Fruit fly (Drosophila melanogaster) whole organism, pupa: ENCODE data around the gene CG14837.

Experiments used
- CG10348 ChIP-seq: fragments of 200-800 bp; sonication (Bioruptor generic); IDR thresholded peaks from 2 replicates; pipeline ENCODE4 v1.3.6; 2022; ENCODE audit warnings: missing biosample characterization, missing genetic modification characterization
- CG12605 ChIP-seq: fragments of 200-800 bp; sonication (Bioruptor generic); IDR thresholded peaks from 2 replicates; pipeline ENCODE4 v1.3.6; 2022; ENCODE audit warnings: missing biosample characterization, missing genetic modification characterization
- CG13204 ChIP-seq: fragments of 200-800 bp; sonication (Bioruptor generic); optimal IDR thresholded peaks from 2 replicates; lab custom pipeline; 2018; ENCODE audit warnings: missing biosample characterization, mild to moderate bottlenecking, missing genetic modification characterization, moderate library complexity
- CG14655 ChIP-seq: fragments of 200-800 bp; sonication (Bioruptor generic); optimal IDR thresholded peaks from 3 replicates; lab custom pipeline; 2017; ENCODE audit warnings: mild to moderate bottlenecking, missing biosample characterization, missing genetic modification reagents, missing genetic modification characterization
- CG15710 ChIP-seq: fragments of 200-800 bp; sonication (Bioruptor generic); optimal IDR thresholded peaks from 2 replicates; lab custom pipeline; 2018; ENCODE audit warnings: missing biosample characterization, mild to moderate bottlenecking, missing genetic modification characterization, moderate library complexity
- CG17806 ChIP-seq: fragments of 200-800 bp; sonication (Bioruptor generic); optimal IDR thresholded peaks from 2 replicates; lab custom pipeline; 2018; ENCODE audit warnings: missing biosample characterization, mild to moderate bottlenecking, missing genetic modification characterization, moderate library complexity
- CG32121 ChIP-seq: fragments of 200-800 bp; sonication (Bioruptor generic); IDR thresholded peaks from 2 replicates; pipeline ENCODE4 v1.3.6; 2022; ENCODE audit warnings: missing biosample characterization, missing genetic modification characterization
- CG34367 ChIP-seq: fragments of 200-800 bp; sonication (Bioruptor generic); optimal IDR thresholded peaks from 2 replicates; lab custom pipeline; 2018; ENCODE audit warnings: missing biosample characterization, mild to moderate bottlenecking, missing genetic modification characterization
- CG4496 ChIP-seq: fragments of 200-800 bp; sonication (Bioruptor generic); IDR thresholded peaks from 3 replicates; pipeline ENCODE4 v1.3.6; 2022; ENCODE audit warnings: missing biosample characterization, missing genetic modification characterization
- CG8159 ChIP-seq: fragments of 200-800 bp; sonication (Bioruptor generic); optimal IDR thresholded peaks from 3 replicates; lab custom pipeline; 2018; ENCODE audit warnings: missing biosample characterization, mild to moderate bottlenecking, missing genetic modification characterization, moderate library complexity
- CG8301 ChIP-seq: fragments of 200-800 bp; sonication (Bioruptor generic); optimal IDR thresholded peaks from 2 replicates; lab custom pipeline; 2018; ENCODE audit warnings: missing biosample characterization, mild to moderate bottlenecking, missing genetic modification characterization
- CG9948 ChIP-seq: fragments of 200-800 bp; sonication (Bioruptor generic); optimal IDR thresholded peaks from 2 replicates; lab custom pipeline; 2018; ENCODE audit warnings: missing biosample characterization, mild to moderate bottlenecking, missing genetic modification characterization, moderate library complexity
- D1 ChIP-seq: fragments of 200-800 bp; sonication (Bioruptor generic); optimal IDR thresholded peaks from 2 replicates; lab custom pipeline; 2018; ENCODE audit warnings: missing biosample characterization, mild to moderate bottlenecking, missing genetic modification characterization, moderate library complexity
- EcR ChIP-seq: fragments of 200-800 bp; sonication (Bioruptor generic); optimal IDR thresholded peaks from 3 replicates; lab custom pipeline; 2019; ENCODE audit warnings: missing biosample characterization, missing genetic modification characterization, mild to moderate bottlenecking, moderate library complexity, missing genetic modification reagents
- Ets98B ChIP-seq: fragments of 200-800 bp; sonication (Bioruptor generic); IDR thresholded peaks from 2 replicates; pipeline ENCODE4 v1.3.6; 2022; ENCODE audit warnings: missing biosample characterization, missing genetic modification characterization
- Pif1A ChIP-seq: fragments of 200-800 bp; sonication (Bioruptor generic); optimal IDR thresholded peaks from 3 replicates; lab custom pipeline; 2016; ENCODE audit warnings: missing biosample characterization, missing genetic modification characterization
- Pif1B ChIP-seq: fragments of 200-800 bp; sonication (Bioruptor generic); optimal IDR thresholded peaks from 3 replicates; lab custom pipeline; 2016; ENCODE audit warnings: missing biosample characterization, missing genetic modification characterization
- Snoo ChIP-seq: fragments of 200-800 bp; sonication (Bioruptor generic); optimal IDR thresholded peaks from 3 replicates; lab custom pipeline; 2017; ENCODE audit warnings: missing biosample characterization, mild to moderate bottlenecking, missing genetic modification characterization, inconsistent platforms
- fd96Ca ChIP-seq: fragments of 200-800 bp; sonication (Bioruptor generic); IDR thresholded peaks from 3 replicates; pipeline ENCODE4 v1.3.6; 2022; ENCODE audit warnings: missing biosample characterization, missing genetic modification characterization
- gl ChIP-seq: fragments of 200-800 bp; sonication (Bioruptor generic); optimal IDR thresholded peaks from 2 replicates; lab custom pipeline; 2018; ENCODE audit warnings: missing biosample characterization, mild to moderate bottlenecking, missing genetic modification characterization
- rn ChIP-seq: fragments of 200-800 bp; sonication (Bioruptor generic); IDR thresholded peaks from 2 replicates; pipeline ENCODE4 v1.3.6; 2022; ENCODE audit warnings: missing biosample characterization, missing genetic modification characterization

The CG14837 gene

DNA sequence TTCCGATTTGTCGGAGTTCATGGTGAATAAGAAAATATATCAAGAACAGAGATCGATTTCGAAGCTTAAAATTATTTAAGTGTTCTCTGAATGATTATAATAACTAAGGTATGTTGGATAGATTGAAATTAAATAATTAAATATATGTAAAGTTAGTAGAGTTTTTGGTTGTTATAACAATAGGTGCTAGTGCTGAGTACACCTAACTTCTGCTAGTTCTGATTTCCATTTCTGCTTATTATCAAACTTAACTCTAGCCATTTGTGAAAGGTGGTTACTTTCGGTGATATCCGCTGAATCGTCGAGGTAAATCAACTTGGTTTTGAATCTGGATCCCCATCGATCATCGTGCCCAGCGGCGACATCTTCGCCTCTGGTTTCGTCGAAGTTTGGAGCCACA, 31.1 kb upstream of the CG14837 start, which contains the start of gene t-Grip84:
TSS of gene t-Grip84 (minus strand) at position 101 of the 400 bp plus-strand sequence.
- TF ChIP-seq CG14655, result no peak
- TF ChIP-seq CG8159, result no peak
- TF ChIP-seq gl (tag; lab: Kevin White, UChicago), result no peak
- TF ChIP-seq Pif1B (GFP tag; lab: Kevin White, UChicago), result no peak
- no peak for TF ChIP-seq D1 (tag; lab: Kevin White, UChicago)
- no peak for TF ChIP-seq CG32121 (GFP tag; lab: Robert Waterston, UW)
- TF ChIP-seq CG13204 (GFP tag; lab: Kevin White, UChicago), result no peak
- no peak for TF ChIP-seq CG15710 (tag; lab: Kevin White, UChicago)
- no peak for TF ChIP-seq Snoo (tag; lab: Kevin White, UChicago)
- no peak for TF ChIP-seq CG10348 (GFP tag; lab: Robert Waterston, UW)
- TF ChIP-seq CG8301 (tag; lab: Kevin White, UChicago), result no peak
- no peak for TF ChIP-seq CG4496
- TF ChIP-seq CG34367, result no peak
- no peak for TF ChIP-seq rn (GFP tag; lab: Robert Waterston, UW)
- TF ChIP-seq CG12605 (GFP tag; lab: Robert Waterston, UW), result no peak
- no peak for TF ChIP-seq Pif1A
- TF ChIP-seq Ets98B (GFP tag; lab: Robert Waterston, UW), result no peak
- TF ChIP-seq CG9948 (tag; lab: Kevin White, UChicago), result no peak
- TF ChIP-seq EcR (GFP tag; lab: Kevin White, UChicago), result no peak
- TF ChIP-seq fd96Ca (GFP tag; lab: Robert Waterston, UW), result no peak

DNA sequence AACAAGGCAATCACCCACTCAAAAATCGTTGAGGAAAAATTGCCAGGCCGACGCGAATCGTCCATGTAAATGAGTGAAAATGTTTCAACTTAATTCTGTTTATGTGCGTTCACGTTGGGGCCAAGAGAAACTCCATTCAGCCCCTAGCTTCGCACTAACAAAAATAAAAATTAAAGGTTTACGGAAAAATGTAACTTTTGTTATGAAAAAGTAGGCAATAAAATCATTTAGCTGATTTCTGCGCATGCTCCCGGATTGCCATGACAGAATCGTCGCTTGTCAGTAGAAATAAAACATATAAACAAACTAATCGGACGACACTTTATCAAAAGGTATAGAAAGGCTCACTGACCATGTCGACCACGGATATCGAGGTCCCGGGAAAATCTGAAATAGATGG, 23.3 kb upstream of the CG14837 start, which contains the start of gene mmm:
TSS of gene mmm (plus strand) at position 301 of the 400 bp plus-strand sequence.
- TF ChIP-seq rn (GFP tag; lab: Robert Waterston, UW), result no peak
- TF ChIP-seq CG10348 (GFP tag; lab: Robert Waterston, UW), result no peak
- TF ChIP-seq CG8301 (tag; lab: Kevin White, UChicago), result no peak
- TF ChIP-seq Pif1B (GFP tag; lab: Kevin White, UChicago), result no peak

DNA sequence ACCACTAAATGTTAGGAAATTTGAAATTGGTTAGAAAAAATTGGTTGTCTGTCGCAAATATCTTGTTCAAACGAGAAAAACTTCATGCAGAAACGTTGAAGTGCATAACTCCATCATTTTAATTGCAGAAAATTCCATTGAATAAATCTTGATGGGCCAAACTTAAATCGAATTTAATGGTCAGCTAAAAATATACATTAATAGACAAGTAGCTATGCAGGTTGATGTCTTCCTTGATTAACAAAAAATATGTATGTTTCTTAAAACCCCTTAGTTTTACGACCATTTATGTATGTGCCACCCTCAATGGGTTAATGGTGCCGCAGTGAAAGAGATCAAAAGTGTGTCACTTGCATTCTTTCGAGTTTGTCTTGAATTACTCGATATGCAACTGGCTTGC, 13.1 kb upstream of the CG14837 start:
- no peak for TF ChIP-seq rn (GFP tag; lab: Robert Waterston, UW)
- no peak for TF ChIP-seq CG34367
- no peak for TF ChIP-seq gl (tag; lab: Kevin White, UChicago)
- TF ChIP-seq D1 (tag; lab: Kevin White, UChicago), result no peak
- no peak for TF ChIP-seq Pif1A
- no peak for TF ChIP-seq CG17806 (tag; lab: Kevin White, UChicago)
- TF ChIP-seq EcR (GFP tag; lab: Kevin White, UChicago), result no peak
- TF ChIP-seq CG4496, result no peak
- TF ChIP-seq CG9948 (tag; lab: Kevin White, UChicago), result no peak
- no peak for TF ChIP-seq CG13204 (GFP tag; lab: Kevin White, UChicago)
- TF ChIP-seq fd96Ca (GFP tag; lab: Robert Waterston, UW), result no peak
- no peak for TF ChIP-seq Pif1B (GFP tag; lab: Kevin White, UChicago)
- no peak for TF ChIP-seq CG15710 (tag; lab: Kevin White, UChicago)
- no peak for TF ChIP-seq CG8159
- TF ChIP-seq Snoo (tag; lab: Kevin White, UChicago), result no peak
- TF ChIP-seq CG10348 (GFP tag; lab: Robert Waterston, UW), result no peak

DNA sequence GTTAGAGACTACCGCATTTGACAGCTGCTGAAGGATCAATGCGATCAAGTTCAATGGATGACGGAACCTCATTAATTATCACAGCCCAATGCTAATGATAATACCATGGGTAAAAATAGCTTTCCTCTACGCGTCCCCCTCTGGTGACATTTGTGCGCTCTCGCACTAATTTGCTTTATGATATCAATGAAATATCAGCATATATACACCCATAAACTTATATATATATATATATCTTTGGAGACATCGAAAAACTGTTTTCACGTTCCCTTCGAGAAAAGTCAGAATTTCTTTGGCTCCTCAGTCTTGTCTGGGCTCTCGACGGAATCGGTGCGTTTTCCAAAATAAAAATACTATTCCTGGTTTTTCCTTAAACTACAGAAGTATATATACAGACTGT, 2.5 kb upstream of the CG14837 start, which contains the start of gene frac:
TSS of gene frac (plus strand) at position 301 of the 400 bp plus-strand sequence.
- TF ChIP-seq gl (tag; lab: Kevin White, UChicago), result no peak
- TF ChIP-seq rn (GFP tag; lab: Robert Waterston, UW), result no peak
- TF ChIP-seq CG9948 (tag; lab: Kevin White, UChicago), result no peak
- TF ChIP-seq fd96Ca (GFP tag; lab: Robert Waterston, UW), result no peak
- no peak for TF ChIP-seq CG8159
- no peak for TF ChIP-seq CG15710 (tag; lab: Kevin White, UChicago)
- no peak for TF ChIP-seq CG34367
- TF ChIP-seq Pif1A, result no peak
- TF ChIP-seq CG12605 (GFP tag; lab: Robert Waterston, UW), result no peak
- TF ChIP-seq Ets98B (GFP tag; lab: Robert Waterston, UW), result no peak
- no peak for TF ChIP-seq CG10348 (GFP tag; lab: Robert Waterston, UW)

DNA sequence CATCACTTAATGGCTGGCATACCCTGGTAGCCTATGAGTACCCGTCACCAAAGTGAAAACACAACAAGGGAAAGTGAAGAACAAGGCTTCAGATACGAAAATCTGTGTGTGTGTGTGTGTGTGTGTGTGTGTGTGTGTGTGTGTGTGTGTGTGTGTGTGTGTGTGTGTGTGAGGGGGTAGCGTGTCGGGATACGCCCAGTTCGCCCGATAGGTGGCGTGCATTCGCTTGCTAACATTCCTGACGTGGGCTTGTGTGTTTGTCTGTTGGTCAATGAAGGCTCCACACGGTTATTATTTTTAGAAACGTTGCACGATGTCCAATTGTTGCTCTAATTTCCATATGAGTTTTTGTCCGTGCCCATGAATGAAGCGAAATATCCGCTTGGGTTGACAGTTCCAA, 743 bp upstream of the CG14837 start:
- TF ChIP-seq EcR (GFP tag; lab: Kevin White, UChicago) (no peak), Pif1A (no peak), CG14655 (no peak), gl (tag; lab: Kevin White, UChicago) (no peak), CG8159 (no peak), CG4496 (no peak), Ets98B (GFP tag; lab: Robert Waterston, UW) (no peak), D1 (tag; lab: Kevin White, UChicago) (no peak), CG12605 (GFP tag; lab: Robert Waterston, UW) (no peak), fd96Ca (GFP tag; lab: Robert Waterston, UW) (no peak), CG9948 (tag; lab: Kevin White, UChicago) (no peak), CG34367 (no peak), CG32121 (GFP tag; lab: Robert Waterston, UW) (no peak), CG13204 (GFP tag; lab: Kevin White, UChicago) (no peak), rn (GFP tag; lab: Robert Waterston, UW) (no peak), CG8301 (tag; lab: Kevin White, UChicago) (no peak), CG10348 (GFP tag; lab: Robert Waterston, UW) (no peak), Snoo (tag; lab: Kevin White, UChicago) (no peak)

DNA sequence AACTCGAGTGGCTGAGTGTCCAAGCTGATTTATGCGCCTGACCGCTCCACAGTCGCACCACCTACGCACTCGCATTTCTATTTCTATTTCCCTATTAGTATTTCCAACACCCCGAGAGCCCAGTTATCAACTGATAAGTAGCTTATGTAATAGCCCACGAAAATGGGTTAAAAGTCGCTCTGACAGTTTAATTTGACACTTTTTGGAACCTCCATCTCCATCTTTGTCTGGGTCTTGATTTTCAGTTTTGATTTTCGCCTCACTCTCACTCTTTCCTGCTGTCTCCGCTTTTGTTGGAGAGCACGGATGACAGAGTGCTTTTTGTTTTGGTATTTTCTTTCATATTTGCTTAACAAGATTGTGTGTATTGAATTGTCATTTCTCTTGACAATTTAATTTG, 6.8 kb downstream of the CG14837 start:
- no peak for TF ChIP-seq CG9948 (tag; lab: Kevin White, UChicago)
- no peak for TF ChIP-seq CG4496
- TF ChIP-seq CG13204 (GFP tag; lab: Kevin White, UChicago), result no peak
- TF ChIP-seq CG8301 (tag; lab: Kevin White, UChicago), result no peak
- TF ChIP-seq Pif1B (GFP tag; lab: Kevin White, UChicago), result no peak
- no peak for TF ChIP-seq CG15710 (tag; lab: Kevin White, UChicago)
- TF ChIP-seq CG14655, result no peak
- no peak for TF ChIP-seq CG8159
- no peak for TF ChIP-seq rn (GFP tag; lab: Robert Waterston, UW)
- no peak for TF ChIP-seq fd96Ca (GFP tag; lab: Robert Waterston, UW)
- TF ChIP-seq gl (tag; lab: Kevin White, UChicago), result no peak
- TF ChIP-seq CG10348 (GFP tag; lab: Robert Waterston, UW), result no peak
- no peak for TF ChIP-seq CG17806 (tag; lab: Kevin White, UChicago)
